Worm (Caenorhabditis elegans) whole organism, late embryonic: Measurements from ENCODE around the gene F19B10.2.

Source experiments
- F13H6.1 ChIP-seq: sonication (generic microtip); optimal IDR thresholded peaks from 2 replicates; lab custom pipeline; 2016; ENCODE audit warnings: missing genetic modification characterization, missing compliant biosample characterization
- K02D7.2 ChIP-seq: sonication (generic microtip); optimal IDR thresholded peaks from 2 replicates; lab custom pipeline; 2017; ENCODE audit warnings: mild to moderate bottlenecking, missing genetic modification characterization, missing compliant biosample characterization
- K09A11.1 ChIP-seq: sonication (generic microtip); optimal IDR thresholded peaks from 2 replicates; lab custom pipeline; 2017; ENCODE audit warnings: antibody characterized with exemption, mild to moderate bottlenecking, missing genetic modification characterization, missing compliant biosample characterization; ENCODE audit not compliant: insufficient read depth
- T23F11.4 ChIP-seq: fragments of 200-800 bp; sonication (Bioruptor generic); optimal IDR thresholded peaks from 2 replicates; lab custom pipeline; 2018; ENCODE audit warnings: mild to moderate bottlenecking, missing genetic modification characterization, missing compliant biosample characterization
- ahr-1 ChIP-seq: sonication (generic microtip); optimal IDR thresholded peaks from 2 replicates; lab custom pipeline; 2016; ENCODE audit warnings: missing genetic modification characterization, missing compliant biosample characterization
- ceh-14 ChIP-seq: sonication (generic microtip); optimal IDR thresholded peaks from 2 replicates; lab custom pipeline; 2016; ENCODE audit warnings: missing genotype, missing genetic modification characterization, missing compliant biosample characterization
- ceh-24 ChIP-seq: sonication (generic microtip); optimal IDR thresholded peaks from 2 replicates; lab custom pipeline; 2016; ENCODE audit warnings: mild to moderate bottlenecking, missing genetic modification characterization, missing compliant biosample characterization
- ceh-34 ChIP-seq: sonication (generic microtip); optimal IDR thresholded peaks from 2 replicates; lab custom pipeline; 2016; ENCODE audit warnings: mild to moderate bottlenecking, missing genetic modification characterization, missing compliant biosample characterization
- ceh-45 ChIP-seq: fragments of 200-800 bp; sonication (Bioruptor generic); IDR thresholded peaks from 2 replicates; pipeline ENCODE4 v1.3.6; 2022; ENCODE audit warnings: missing genetic modification reagents, missing genetic modification characterization, missing compliant biosample characterization
- ceh-48 ChIP-seq: sonication (generic microtip); optimal IDR thresholded peaks from 2 replicates; lab custom pipeline; 2016; ENCODE audit warnings: missing genetic modification characterization, inconsistent platforms, missing compliant biosample characterization
- ceh-6 ChIP-seq: fragments of 200-800 bp; sonication (Bioruptor generic); optimal IDR thresholded peaks from 2 replicates; lab custom pipeline; 2018; ENCODE audit warnings: mild to moderate bottlenecking, missing genetic modification characterization, missing compliant biosample characterization
- dmd-4 ChIP-seq: sonication (generic microtip); optimal IDR thresholded peaks from 2 replicates; lab custom pipeline; 2016; ENCODE audit warnings: borderline replicate concordance, missing genetic modification characterization, missing compliant biosample characterization
- fax-1 ChIP-seq: sonication (generic microtip); optimal IDR thresholded peaks from 2 replicates; lab custom pipeline; 2016; ENCODE audit warnings: missing genotype, missing genetic modification characterization, missing compliant biosample characterization
- gmeb-2 ChIP-seq: sonication (generic microtip); optimal IDR thresholded peaks from 2 replicates; lab custom pipeline; 2016; ENCODE audit warnings: missing genetic modification characterization, inconsistent platforms, missing compliant biosample characterization
- hlh-15 ChIP-seq: sonication (generic microtip); optimal IDR thresholded peaks from 2 replicates; lab custom pipeline; 2016; ENCODE audit warnings: missing genetic modification characterization, missing compliant biosample characterization
- hlh-30 ChIP-seq: sonication (generic microtip); optimal IDR thresholded peaks from 2 replicates; lab custom pipeline; 2017; ENCODE audit warnings: antibody characterized with exemption, missing genetic modification characterization, missing compliant biosample characterization; ENCODE audit not compliant: insufficient read depth
- hlh-6 ChIP-seq: sonication (generic microtip); optimal IDR thresholded peaks from 2 replicates; lab custom pipeline; 2016; ENCODE audit warnings: missing genotype, missing genetic modification characterization, missing compliant biosample characterization
- hlh-8 ChIP-seq: sonication (generic microtip); optimal IDR thresholded peaks from 2 replicates; lab custom pipeline; 2016; ENCODE audit warnings: missing genotype, missing genetic modification characterization, missing compliant biosample characterization
- nfya-1 ChIP-seq: sonication (generic microtip); optimal IDR thresholded peaks from 2 replicates; lab custom pipeline; 2017; ENCODE audit warnings: missing genetic modification characterization, mild to moderate bottlenecking, missing compliant biosample characterization, antibody characterized with exemption, moderate library complexity
- nhr-11 ChIP-seq: fragments of 150-350 bp; optimal IDR thresholded peaks from 2 replicates; lab custom pipeline; 2014; ENCODE audit warnings: missing biosample characterization, missing genetic modification characterization
- nhr-232 ChIP-seq: sonication (generic microtip); optimal IDR thresholded peaks from 2 replicates; lab custom pipeline; 2016; ENCODE audit warnings: missing genetic modification characterization, missing compliant biosample characterization
- pha-2 ChIP-seq: sonication (generic microtip); optimal IDR thresholded peaks from 2 replicates; lab custom pipeline; 2017; ENCODE audit warnings: mild to moderate bottlenecking, missing genetic modification characterization, missing compliant biosample characterization
- pqm-1 ChIP-seq: sonication (generic microtip); optimal IDR thresholded peaks from 2 replicates; lab custom pipeline; 2016; ENCODE audit warnings: missing genetic modification characterization, missing compliant biosample characterization
- ref-2 ChIP-seq: sonication (generic microtip); optimal IDR thresholded peaks from 2 replicates; lab custom pipeline; 2016; ENCODE audit warnings: missing genetic modification characterization, missing compliant biosample characterization
- rnt-1 ChIP-seq: sonication (generic microtip); optimal IDR thresholded peaks from 2 replicates; lab custom pipeline; 2016; ENCODE audit warnings: missing genetic modification characterization, missing compliant biosample characterization
- sox-2 ChIP-seq: fragments of 200-800 bp; sonication (Bioruptor generic); IDR thresholded peaks from 2 replicates; pipeline ENCODE4 v1.3.6; 2022; ENCODE audit warnings: missing genetic modification reagents, missing genetic modification characterization, missing compliant biosample characterization
- sox-4 ChIP-seq: sonication (generic microtip); optimal IDR thresholded peaks from 2 replicates; lab custom pipeline; 2017; ENCODE audit warnings: mild to moderate bottlenecking, missing genetic modification characterization, inconsistent platforms, missing compliant biosample characterization
- tbx-2 ChIP-seq: sonication (generic microtip); optimal IDR thresholded peaks from 2 replicates; lab custom pipeline; 2016; ENCODE audit warnings: missing genetic modification characterization, missing compliant biosample characterization
- tbx-7 ChIP-seq: sonication (generic microtip); optimal IDR thresholded peaks from 2 replicates; lab custom pipeline; 2016; ENCODE audit warnings: missing genotype, missing genetic modification characterization, missing compliant biosample characterization
- unc-3 ChIP-seq, 2 experiments: fragments of 200-800 bp in 1 of 2; sonication (Bioruptor generic) in 1 of 2; sonication (generic microtip) in 1 of 2; conservative IDR thresholded peaks in 1 of 2; optimal IDR thresholded peaks in 1 of 2; 2 replicates each; pipeline versions ENCODE4 v1.3.6 to Lab custom; 2016 to 2022; ENCODE audit warnings: missing compliant biosample characterization in 2 of 2, missing genetic modification characterization in 2 of 2, missing genetic modification reagents in 1 of 2
- unc-42 ChIP-seq: sonication (generic microtip); optimal IDR thresholded peaks from 2 replicates; lab custom pipeline; 2016; ENCODE audit warnings: missing genotype, missing genetic modification characterization, missing compliant biosample characterization
- ztf-16 ChIP-seq: sonication (generic microtip); optimal IDR thresholded peaks from 2 replicates; lab custom pipeline; 2017; ENCODE audit warnings: missing genetic modification characterization, missing compliant biosample characterization

The F19B10.2 gene

DNA sequence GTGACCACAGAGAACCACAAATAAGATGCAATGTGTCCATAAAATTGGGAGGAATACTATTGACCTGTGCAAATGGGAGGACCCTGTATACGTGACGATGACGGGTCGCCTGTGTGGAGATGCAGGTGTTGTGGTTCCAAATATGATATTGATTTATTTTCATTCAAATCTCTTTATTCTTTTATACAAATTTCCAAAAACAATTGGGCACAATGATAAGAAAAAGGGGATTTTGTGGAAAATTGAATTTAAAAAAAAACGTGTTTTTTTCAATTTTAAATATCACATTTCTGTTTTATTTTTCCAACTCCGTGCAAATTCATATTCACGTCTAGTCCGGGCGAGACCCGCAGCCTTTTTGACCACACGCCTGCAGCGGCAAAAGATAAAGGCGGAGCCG lies at the start of gene F19B10.2:
Gene F19B10.2, plus strand, starts transcription at position 301 of the 400 bp plus-strand sequence.
- no peak for TF ChIP-seq nhr-232 (tag; lab: Kevin White, UChicago)
- TF ChIP-seq K09A11.1 = no peak
- no peak for TF ChIP-seq F13H6.1

ce11 chrII:3626872-3627271 lies 48.4 kb upstream of the F19B10.2 start, which contains the start of gene M151.3:
TSS of gene M151.3 (plus strand) at chrII:3627172.
- TF ChIP-seq unc-3 (GFP tag; conservative IDR thresholded peaks at IDR 0.05; lab: Robert Waterston, UW) (no peak), unc-3 (tag; optimal IDR thresholded peaks at IDR 0.05; lab: Kevin White, UChicago) (no peak), sox-4 (tag; lab: Kevin White, UChicago) (no peak), fax-1 (tag; lab: Kevin White, UChicago) (no peak), nfya-1 (tag; lab: Kevin White, UChicago) (no peak), pha-2 (tag; lab: Kevin White, UChicago) (no peak), ztf-16 (tag; lab: Kevin White, UChicago) (no peak), rnt-1 (tag; lab: Kevin White, UChicago) (no peak), T23F11.4 (GFP tag; lab: Kevin White, UChicago) (no peak), pqm-1 (tag; lab: Kevin White, UChicago) (no peak), tbx-2 (tag; lab: Kevin White, UChicago) (no peak), hlh-30 (tag; lab: Kevin White, UChicago) (no peak), sox-2 (GFP tag; lab: Robert Waterston, UW) (no peak), ceh-48 (tag; lab: Kevin White, UChicago) (no peak), ceh-14 (tag; lab: Kevin White, UChicago) (no peak)

DNA sequence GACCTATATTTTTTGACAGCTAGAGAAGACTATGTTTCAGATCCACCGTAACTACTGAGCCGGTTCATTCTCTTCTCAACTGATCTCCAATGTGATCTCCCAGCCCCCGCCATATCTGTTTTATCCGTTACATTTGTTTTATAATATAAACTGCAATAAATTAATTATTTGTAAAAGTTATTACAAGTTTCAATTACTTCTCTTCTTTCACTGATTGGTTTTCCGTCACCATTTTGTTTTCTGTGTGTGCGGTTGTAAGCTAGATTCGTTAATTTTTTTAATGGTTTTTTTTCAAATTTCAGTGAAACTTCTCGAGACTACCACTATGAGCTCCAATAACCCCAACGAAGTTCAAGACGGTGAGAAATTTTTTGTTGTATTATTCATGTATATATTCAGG lies 44.5 kb upstream of the F19B10.2 start, which contains the start of gene M151.2:
Gene M151.2, plus strand, starts transcription at position 301 of the 400 bp plus-strand sequence.
- TF ChIP-seq ref-2 (tag; lab: Kevin White, UChicago) = no peak
- TF ChIP-seq ceh-24 (tag; lab: Kevin White, UChicago) = no peak
- no peak for TF ChIP-seq ceh-34 (tag; lab: Kevin White, UChicago)
- TF ChIP-seq nfya-1 (tag; lab: Kevin White, UChicago) = no peak
- TF ChIP-seq hlh-15 (tag; lab: Kevin White, UChicago) = no peak
- no peak for TF ChIP-seq sox-4 (tag; lab: Kevin White, UChicago)
- no peak for TF ChIP-seq pqm-1 (tag; lab: Kevin White, UChicago)
- no peak for TF ChIP-seq K02D7.2 (tag; lab: Kevin White, UChicago)
- no peak for TF ChIP-seq gmeb-2
- TF ChIP-seq ceh-14 (tag; lab: Kevin White, UChicago) = no peak
- no peak for TF ChIP-seq unc-42 (tag; lab: Kevin White, UChicago)
- no peak for TF ChIP-seq dmd-4
- TF ChIP-seq K09A11.1 = no peak
- TF ChIP-seq nhr-11 (tag; lab: Kevin White, UChicago) = no peak
- no peak for TF ChIP-seq hlh-6 (tag; lab: Kevin White, UChicago)
- no peak for TF ChIP-seq tbx-7 (tag; lab: Kevin White, UChicago)
- no peak for TF ChIP-seq T23F11.4 (GFP tag; lab: Kevin White, UChicago)

- TF ChIP-seq hlh-30 (tag; lab: Kevin White, UChicago) = no peak
- TF ChIP-seq ahr-1 (tag; lab: Kevin White, UChicago) = no peak
- TF ChIP-seq, all 69 proteins: peak for 0
Measured at ce11 chrII:3634765-3635164, 40.5 kb upstream of the F19B10.2 start.

DNA sequence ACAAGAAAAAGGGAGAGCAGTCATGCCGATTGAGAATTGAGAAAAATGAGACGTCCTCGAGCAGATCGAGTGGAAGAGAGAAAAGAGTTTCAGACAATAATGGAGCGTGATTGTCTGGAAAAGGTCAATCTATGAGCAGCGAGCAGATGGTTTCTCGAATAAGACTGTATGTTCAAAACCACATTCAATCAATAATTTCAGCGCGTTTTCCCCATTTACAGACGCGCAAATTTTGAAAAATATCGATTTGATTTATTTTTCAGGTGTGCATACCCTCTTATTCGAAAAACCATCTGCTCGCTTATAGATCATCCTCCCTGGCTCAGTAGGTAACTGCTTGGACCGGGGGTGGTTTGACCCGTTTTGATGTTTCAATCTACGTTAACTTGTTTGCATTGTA lies 36.0 kb upstream of the F19B10.2 start, which contains the start of gene fbxb-31:
Gene fbxb-31, minus strand, starts transcription at position 101 of the 400 bp plus-strand sequence.
- TF ChIP-seq ceh-45 (GFP tag; lab: Robert Waterston, UW) (no peak), tbx-2 (tag; lab: Kevin White, UChicago) (no peak), nfya-1 (tag; lab: Kevin White, UChicago) (no peak), hlh-8 (tag; lab: Kevin White, UChicago) (no peak), ceh-6 (GFP tag; lab: Kevin White, UChicago) (no peak), pqm-1 (tag; lab: Kevin White, UChicago) (no peak)
- TF ChIP-seq, all 69 proteins: peak for 0
